Fruit fly (Drosophila melanogaster): Measurements from ENCODE around the gene Ser.

- TF ChIP-seq CG8301 (tag; optimal IDR thresholded peaks at IDR 0.05) (no peak), gl (tag; optimal IDR thresholded peaks at IDR 0.05) (no peak), CG17806 (tag; optimal IDR thresholded peaks at IDR 0.05) (no peak), CG13204 (GFP tag; optimal IDR thresholded peaks at IDR 0.05) (no peak), CG9948 (tag; optimal IDR thresholded peaks at IDR 0.05) (no peak), CG10348 (GFP tag; IDR thresholded peaks at IDR 0.05) (no peak), Pif1A (GFP tag; optimal IDR thresholded peaks at IDR 0.05) (no peak)
Measured at dm6 chr3R:27214949-27215348, 20.9 kb upstream of the Ser start.
